Fruit fly (Drosophila melanogaster) whole organism, embryonic: Measurements from ENCODE around the gene sdt.

Experiments used
- Atf6 ChIP-seq: fragments of 200-800 bp; sonication (Bioruptor generic); IDR thresholded peaks from 2 replicates; pipeline ENCODE4 v1.3.6; 2022; ENCODE audit warnings: missing biosample characterization, missing genetic modification characterization
- CG10366 ChIP-seq: fragments of 200-800 bp; sonication (Bioruptor generic); IDR thresholded peaks from 2 replicates; pipeline ENCODE4 v1.3.6; 2022; ENCODE audit warnings: missing biosample characterization, missing genetic modification characterization
- CG10462 ChIP-seq: fragments of 200-800 bp; sonication (Bioruptor generic); optimal IDR thresholded peaks from 2 replicates; lab custom pipeline; 2016; ENCODE audit warnings: missing biosample characterization, missing genetic modification characterization
- CG15479 ChIP-seq: fragments of 200-800 bp; sonication (Bioruptor generic); optimal IDR thresholded peaks from 3 replicates; lab custom pipeline; 2019; ENCODE audit warnings: missing biosample characterization, mild to moderate bottlenecking, missing genetic modification characterization, moderate library complexity
- CG17328 ChIP-seq: fragments of 200-800 bp; sonication (Bioruptor generic); IDR thresholded peaks from 2 replicates; pipeline ENCODE4 v1.3.6; 2022; ENCODE audit warnings: missing biosample characterization, missing genetic modification characterization
- CG18764 ChIP-seq: fragments of 200-800 bp; sonication (Bioruptor generic); optimal IDR thresholded peaks from 3 replicates; lab custom pipeline; 2016; ENCODE audit warnings: missing biosample characterization, missing genetic modification characterization
- CG30020 ChIP-seq: fragments of 200-800 bp; optimal IDR thresholded peaks from 2 replicates; lab custom pipeline; 2019; ENCODE audit warnings: missing biosample characterization, mild to moderate bottlenecking, missing genetic modification characterization, moderate library complexity
- CG34376 ChIP-seq: fragments of 200-800 bp; sonication (Bioruptor generic); optimal IDR thresholded peaks from 2 replicates; lab custom pipeline; 2018; ENCODE audit warnings: missing biosample characterization, mild to moderate bottlenecking, missing genetic modification characterization
- CG3847 ChIP-seq: fragments of 200-800 bp; sonication (Bioruptor generic); IDR thresholded peaks from 2 replicates; pipeline ENCODE4 v1.3.6; 2022; ENCODE audit warnings: missing biosample characterization, missing genetic modification characterization
- CG3995 ChIP-seq: fragments of 200-800 bp; sonication (Bioruptor generic); optimal IDR thresholded peaks from 3 replicates; lab custom pipeline; 2016; ENCODE audit warnings: missing biosample characterization, missing genetic modification characterization
- CG42726 ChIP-seq: fragments of 200-800 bp; sonication (Bioruptor generic); IDR thresholded peaks from 2 replicates; pipeline ENCODE4 v1.3.6; 2022; ENCODE audit warnings: missing biosample characterization, missing genetic modification characterization; ENCODE audit not compliant: partially characterized antibody
- CG4360 ChIP-seq: fragments of 200-800 bp; sonication (Bioruptor generic); IDR thresholded peaks from 2 replicates; pipeline ENCODE4 v1.3.6; 2022; ENCODE audit warnings: missing biosample characterization, missing genetic modification characterization
- CG4730 ChIP-seq: fragments of 200-800 bp; sonication (Bioruptor generic); IDR thresholded peaks from 2 replicates; pipeline ENCODE4 v1.3.6; 2022; ENCODE audit warnings: missing biosample characterization, missing genetic modification characterization
- CG4820 ChIP-seq: fragments of 200-800 bp; sonication (Bioruptor generic); optimal IDR thresholded peaks from 3 replicates; lab custom pipeline; 2016; ENCODE audit warnings: missing biosample characterization, missing genetic modification characterization
- CG7357 ChIP-seq: fragments of 200-800 bp; sonication (Bioruptor generic); IDR thresholded peaks from 3 replicates; pipeline ENCODE4 v1.3.6; 2022; ENCODE audit warnings: missing biosample characterization, missing genetic modification characterization
- CG7556 ChIP-seq: fragments of 200-800 bp; sonication (Bioruptor generic); optimal IDR thresholded peaks from 2 replicates; lab custom pipeline; 2017; ENCODE audit warnings: missing biosample characterization, mild to moderate bottlenecking, missing genetic modification characterization
- CG8478 ChIP-seq: fragments of >200 bp; optimal IDR thresholded peaks from 2 replicates; lab custom pipeline; 2018
- CG8765 ChIP-seq: fragments of 200-800 bp; sonication (Bioruptor generic); IDR thresholded peaks from 2 replicates; pipeline ENCODE4 v1.3.6; 2022; ENCODE audit warnings: missing biosample characterization, missing genetic modification characterization
- CG8924 ChIP-seq: fragments of 200-800 bp; optimal IDR thresholded peaks from 3 replicates; lab custom pipeline; 2019; ENCODE audit warnings: missing biosample characterization, mild to moderate bottlenecking, missing genetic modification characterization, moderate library complexity
- CG9215 ChIP-seq: fragments of 200-800 bp; sonication (Bioruptor generic); IDR thresholded peaks from 2 replicates; pipeline ENCODE4 v1.3.6; 2022; ENCODE audit warnings: missing biosample characterization, missing genetic modification characterization
- CG9437 ChIP-seq: fragments of 200-800 bp; sonication (Bioruptor generic); optimal IDR thresholded peaks from 2 replicates; lab custom pipeline; 2018; ENCODE audit warnings: missing biosample characterization, mild to moderate bottlenecking, missing genetic modification characterization
- D ChIP-seq, 2 experiments: fragments of 200-800 bp in 1 of 2; fragments of >200 bp in 1 of 2; sonication (Bioruptor generic) in 1 of 2; optimal IDR thresholded peaks; 2 replicates in 1 of 2; 3 replicates in 1 of 2; lab custom pipeline; 2017; ENCODE audit warnings: mild to moderate bottlenecking in 1 of 2, missing biosample characterization in 1 of 2, missing genetic modification characterization in 1 of 2, missing genetic modification reagents in 1 of 2
- Dll ChIP-seq: fragments of 200-800 bp; sonication (Bioruptor generic); IDR thresholded peaks from 4 replicates; pipeline ENCODE4 v1.3.6; 2022; ENCODE audit warnings: missing biosample characterization, missing genetic modification characterization; ENCODE audit not compliant: partially characterized antibody
- E2f1 ChIP-seq: fragments of 200-800 bp; sonication (Bioruptor generic); IDR thresholded peaks from 2 replicates; pipeline ENCODE4 v1.3.6; 2022; ENCODE audit warnings: missing biosample characterization, missing genetic modification characterization
- Hmx ChIP-seq: fragments of 200-800 bp; sonication (Bioruptor generic); optimal IDR thresholded peaks from 2 replicates; lab custom pipeline; 2016; ENCODE audit warnings: missing biosample characterization, missing genetic modification characterization
- Hr3 ChIP-seq: fragments of 200-800 bp; sonication (Bioruptor generic); optimal IDR thresholded peaks from 3 replicates; lab custom pipeline; 2016; ENCODE audit warnings: missing biosample characterization, missing genetic modification characterization
- Kr ChIP-seq: fragments of 200-800 bp; sonication (Bioruptor generic); optimal IDR thresholded peaks from 2 replicates; lab custom pipeline; 2017; ENCODE audit warnings: missing biosample characterization, mild to moderate bottlenecking, missing genetic modification characterization
- Oli ChIP-seq: fragments of 200-800 bp; sonication (Bioruptor generic); optimal IDR thresholded peaks from 2 replicates; lab custom pipeline; 2018; ENCODE audit warnings: missing biosample characterization, mild to moderate bottlenecking, missing genetic modification characterization, moderate library complexity
- PHDP ChIP-seq: fragments of 200-800 bp; sonication (Bioruptor generic); optimal IDR thresholded peaks from 3 replicates; lab custom pipeline; 2018; ENCODE audit warnings: missing biosample characterization, mild to moderate bottlenecking, missing genetic modification characterization, moderate library complexity
- Side ChIP-seq: fragments of 200-800 bp; sonication (Bioruptor generic); optimal IDR thresholded peaks from 2 replicates; lab custom pipeline; 2016; ENCODE audit warnings: missing biosample characterization, missing genetic modification characterization
- Sox102F ChIP-seq: fragments of 200-800 bp; sonication (Bioruptor generic); optimal IDR thresholded peaks from 2 replicates; lab custom pipeline; 2018; ENCODE audit warnings: missing biosample characterization, mild to moderate bottlenecking, missing genetic modification characterization, moderate library complexity
- TFAM ChIP-seq: fragments of 200-800 bp; sonication (Bioruptor generic); optimal IDR thresholded peaks from 2 replicates; lab custom pipeline; 2017; ENCODE audit warnings: missing biosample characterization, missing genetic modification characterization, inconsistent platforms
- YL-1 ChIP-seq: fragments of 200-800 bp; sonication (Bioruptor generic); optimal IDR thresholded peaks from 3 replicates; lab custom pipeline; 2017; ENCODE audit warnings: missing biosample characterization, mild to moderate bottlenecking, missing genetic modification characterization
- al ChIP-seq: fragments of 200-800 bp; sonication (Bioruptor generic); IDR thresholded peaks from 2 replicates; pipeline ENCODE4 v1.3.6; 2022; ENCODE audit warnings: missing biosample characterization, missing genetic modification characterization
- bowl ChIP-seq: fragments of 200-800 bp; sonication (Bioruptor generic); IDR thresholded peaks from 2 replicates; pipeline ENCODE4 v1.3.6; 2022; ENCODE audit warnings: missing biosample characterization, missing genetic modification characterization
- dan ChIP-seq: fragments of 200-800 bp; sonication (Bioruptor generic); IDR thresholded peaks from 2 replicates; pipeline ENCODE4 v1.3.6; 2022; ENCODE audit warnings: missing biosample characterization, missing genetic modification characterization
- dpn ChIP-seq, 2 experiments: fragments of 200-800 bp; sonication (Bioruptor generic); optimal IDR thresholded peaks; 3 replicates each; lab custom pipeline; 2016; ENCODE audit warnings: missing biosample characterization in 2 of 2, missing genetic modification characterization in 2 of 2
- fd102C ChIP-seq: fragments of 200-800 bp; sonication (Bioruptor generic); optimal IDR thresholded peaks from 2 replicates; lab custom pipeline; 2018; ENCODE audit warnings: missing biosample characterization, mild to moderate bottlenecking, missing genetic modification characterization, moderate library complexity
- gsb-n ChIP-seq: fragments of 200-800 bp; sonication (Bioruptor generic); optimal IDR thresholded peaks from 3 replicates; lab custom pipeline; 2018; ENCODE audit warnings: missing biosample characterization, mild to moderate bottlenecking, missing genetic modification characterization
- ham ChIP-seq: fragments of 200-800 bp; sonication (Bioruptor generic); IDR thresholded peaks from 2 replicates; pipeline ENCODE4 v1.3.6; 2022; ENCODE audit warnings: missing biosample characterization, missing genetic modification characterization
- jigr1 ChIP-seq: fragments of 200-800 bp; sonication (Bioruptor generic); IDR thresholded peaks from 3 replicates; pipeline ENCODE4 v1.3.6; 2022; ENCODE audit warnings: missing biosample characterization, missing genetic modification characterization
- kay ChIP-seq: fragments of 200-800 bp; sonication (Bioruptor generic); optimal IDR thresholded peaks from 2 replicates; lab custom pipeline; 2016; ENCODE audit warnings: missing biosample characterization, missing genetic modification characterization
- klu ChIP-seq: fragments of 200-800 bp; sonication (Bioruptor generic); IDR thresholded peaks from 2 replicates; pipeline ENCODE4 v1.3.6; 2022; ENCODE audit warnings: missing biosample characterization, missing genetic modification characterization
- lmd ChIP-seq: fragments of 200-800 bp; sonication (Bioruptor generic); IDR thresholded peaks from 2 replicates; pipeline ENCODE4 v1.3.6; 2022; ENCODE audit warnings: missing biosample characterization, missing genetic modification characterization
- nom ChIP-seq: fragments of 200-800 bp; sonication (Bioruptor generic); optimal IDR thresholded peaks from 2 replicates; lab custom pipeline; 2017; ENCODE audit warnings: missing biosample characterization, missing genetic modification characterization, mild to moderate bottlenecking, moderate library complexity, missing genetic modification reagents
- ro ChIP-seq: fragments of 200-800 bp; sonication (Bioruptor generic); IDR thresholded peaks from 2 replicates; pipeline ENCODE4 v1.3.6; 2022; ENCODE audit warnings: missing biosample characterization, missing genetic modification characterization
- slou ChIP-seq: fragments of 200-800 bp; sonication (Bioruptor generic); optimal IDR thresholded peaks from 3 replicates; lab custom pipeline; 2016; ENCODE audit warnings: missing biosample characterization, missing genetic modification characterization
- sob ChIP-seq: fragments of 200-800 bp; sonication (Bioruptor generic); IDR thresholded peaks from 2 replicates; pipeline ENCODE4 v1.3.6; 2022; ENCODE audit warnings: missing biosample characterization, missing genetic modification characterization
- tap ChIP-seq: fragments of 200-800 bp; optimal IDR thresholded peaks from 3 replicates; lab custom pipeline; 2019; ENCODE audit warnings: missing biosample characterization, mild to moderate bottlenecking, missing genetic modification characterization, moderate library complexity
- tgo ChIP-seq: fragments of 200-800 bp; sonication (Bioruptor generic); IDR thresholded peaks from 3 replicates; pipeline ENCODE4 v1.3.6; 2022; ENCODE audit warnings: missing biosample characterization, missing genetic modification characterization
- tx ChIP-seq: fragments of 200-800 bp; sonication (Bioruptor generic); optimal IDR thresholded peaks from 2 replicates; lab custom pipeline; 2016; ENCODE audit warnings: missing biosample characterization, missing genetic modification characterization
- zfh1 ChIP-seq: fragments of 200-800 bp; sonication (Bioruptor generic); IDR thresholded peaks from 3 replicates; pipeline ENCODE4 v1.3.6; 2022; ENCODE audit warnings: missing biosample characterization, missing genetic modification characterization

The sdt gene

dm6 chrX:8143537-8143936, 34.8 kb upstream of the sdt start, which contains the start of gene CG17982 (continued):
- TF ChIP-seq CG8924 (tag; lab: Kevin White, UChicago) (peak; percentile 87), lmd (peak; percentile 79), Sox102F (GFP tag; lab: Kevin White, UChicago) (peak; percentile 89), sob (GFP tag; lab: Robert Waterston, UW) (peak; percentile 86), ham (no peak), klu (GFP tag; lab: Robert Waterston, UW) (peak; percentile 71), slou (GFP tag; lab: Kevin White, UChicago) (peak; percentile 43), tap (peak; percentile 83), kay (GFP tag; lab: Kevin White, UChicago) (peak; percentile 81), TFAM (GFP tag; lab: Kevin White, UChicago) (peak; percentile 5), CG42726 (GFP tag; lab: Robert Waterston, UW) (no peak), E2f1 (GFP tag; lab: Robert Waterston, UW) (peak; percentile 79), CG4360 (GFP tag; lab: Robert Waterston, UW) (no peak), CG4820 (peak; percentile 29), CG30020 (tag; lab: Kevin White, UChicago) (peak; percentile 64), Side (peak; percentile 88), CG3995 (GFP tag; lab: Kevin White, UChicago) (peak; percentile 50), CG10462 (peak; percentile 48), CG10366 (GFP tag; lab: Robert Waterston, UW) (peak; percentile 76), CG9437 (GFP tag; lab: Kevin White, UChicago) (peak; percentile 67), dan (GFP tag; lab: Robert Waterston, UW) (no peak), CG9215 (GFP tag; lab: Robert Waterston, UW) (peak; percentile 57), YL-1 (peak; percentile 79), Dll (GFP tag; lab: Robert Waterston, UW) (no peak), CG4730 (GFP tag; lab: Robert Waterston, UW) (peak; percentile 59), CG15479 (GFP tag; lab: Kevin White, UChicago) (no peak), CG7357 (GFP tag; lab: Robert Waterston, UW) (peak; percentile 53; the same call in 1 of the 3 replicates), ro (GFP tag; lab: Robert Waterston, UW) (no peak), fd102C (GFP tag; lab: Kevin White, UChicago) (no peak), gsb-n (peak; percentile 75), D (optimal IDR thresholded peaks at IDR 0.05; lab: Kevin White, UChicago) (no peak), D (GFP tag; optimal IDR thresholded peaks at IDR 0.05; lab: Kevin White, UChicago) (peak; percentile 67), CG17328 (GFP tag; lab: Robert Waterston, UW) (peak; percentile 83), Hr3 (GFP tag; lab: Kevin White, UChicago) (peak; percentile 77), Kr (GFP tag; lab: Kevin White, UChicago) (no peak), tx (GFP tag; lab: Kevin White, UChicago) (peak; percentile 84), CG7556 (GFP tag; lab: Kevin White, UChicago) (peak; percentile 80), zfh1 (peak; percentile 85), PHDP (tag; lab: Kevin White, UChicago) (peak; percentile 90), CG18764 (GFP tag; lab: Kevin White, UChicago) (peak; percentile 65), CG8765 (GFP tag; lab: Robert Waterston, UW) (peak; percentile 44; the same call in 1 of the 2 replicates), dpn (GFP tag; optimal IDR thresholded peaks at IDR 0.05; lab: Kevin White, UChicago) (peak; percentile 80 to 83), tgo (GFP tag; lab: Robert Waterston, UW) (peak; percentile 83), al (GFP tag; lab: Robert Waterston, UW) (peak; percentile 71), Atf6 (peak; percentile 84), nom (peak; percentile 86), Hmx (GFP tag; lab: Kevin White, UChicago) (peak; percentile 53), bowl (0 out of 2 replicates have a peak, but pooled peaks have one; percentile 27), jigr1 (GFP tag; lab: Robert Waterston, UW) (peak; percentile 37; the same call in 2 of the 3 replicates), CG8478 (lab: Kevin White, UChicago) (no peak), CG34376 (GFP tag; lab: Kevin White, UChicago) (peak; percentile 79), CG3847 (GFP tag; lab: Robert Waterston, UW) (peak; percentile 81), Oli (tag; lab: Kevin White, UChicago) (peak; percentile 73)
